Fruit fly (Drosophila melanogaster) whole organism, prepupa: Measurements from ENCODE around the gene Acp76A.

Experiments
- CG8632 ChIP-seq: fragments of 200-800 bp; sonication (Bioruptor generic); optimal IDR thresholded peaks from 3 replicates; lab custom pipeline; 2016; ENCODE audit warnings: missing biosample characterization, missing genetic modification characterization
- Hr39 ChIP-seq: fragments of 200-800 bp; sonication (Bioruptor generic); optimal IDR thresholded peaks from 2 replicates; lab custom pipeline; 2016; ENCODE audit warnings: missing biosample characterization, missing genetic modification characterization
- salr ChIP-seq, 2 experiments: fragments of 200-800 bp; sonication (Bioruptor generic); optimal IDR thresholded peaks; 3 replicates each; lab custom pipeline; 2016 to 2018; ENCODE audit warnings: missing biosample characterization in 2 of 2, missing genetic modification characterization in 2 of 2, mild to moderate bottlenecking in 1 of 2

DNA sequence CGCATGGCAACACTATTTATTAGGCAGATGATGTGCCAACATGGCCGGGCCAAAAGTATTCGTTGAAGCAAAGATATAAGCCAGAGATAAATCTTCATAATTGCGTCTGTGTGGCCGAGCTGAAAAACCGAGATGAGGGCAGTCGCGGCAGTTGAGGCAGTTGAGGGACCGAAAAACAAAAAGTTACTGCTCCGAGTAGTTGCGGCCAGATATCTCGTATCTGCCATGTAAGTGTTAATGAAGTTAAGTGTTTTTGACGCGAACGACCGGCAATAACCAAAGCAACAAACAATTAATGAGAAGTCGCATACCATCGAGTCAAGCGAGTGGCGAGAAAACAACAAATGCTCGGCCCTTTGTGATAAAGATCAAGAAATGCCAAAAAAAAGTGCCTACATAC is 37.0 kb downstream of the Acp76A start:
- no peak for TF ChIP-seq CG8632 (GFP tag; lab: Kevin White, UChicago)
- no peak for TF ChIP-seq salr (GFP tag; optimal IDR thresholded peaks at IDR 0.05; lab: Kevin White, UChicago)
- no peak for TF ChIP-seq Hr39 (GFP tag; lab: Kevin White, UChicago)
